Fruit fly (Drosophila melanogaster) whole organism, wandering third instar larva: ENCODE results near the gene Fibp.

Experiments used
- CG32264 ChIP-seq: fragments of 200-800 bp; sonication (Bioruptor generic); optimal IDR thresholded peaks from 2 replicates; lab custom pipeline; 2016; ENCODE audit warnings: missing biosample characterization, missing genetic modification characterization
- CG9705 ChIP-seq: fragments of 200-800 bp; sonication (Bioruptor generic); optimal IDR thresholded peaks from 2 replicates; lab custom pipeline; 2018; ENCODE audit warnings: missing biosample characterization, mild to moderate bottlenecking, missing genetic modification characterization
- CrebA ChIP-seq: fragments of 200-800 bp; sonication (Bioruptor generic); optimal IDR thresholded peaks from 2 replicates; lab custom pipeline; 2016; ENCODE audit warnings: missing biosample characterization, mild to moderate bottlenecking, missing genetic modification characterization, borderline replicate concordance
- Dfd ChIP-seq: fragments of >200 bp; optimal IDR thresholded peaks from 2 replicates; lab custom pipeline; 2017; ENCODE audit warnings: missing biosample characterization, missing genetic modification characterization
- Dif ChIP-seq: fragments of 200-275, 200-300 bp; sonication (Bioruptor generic); optimal IDR thresholded peaks from 2 replicates; lab custom pipeline; 2018; ENCODE audit warnings: missing biosample characterization, missing genetic modification characterization; ENCODE audit not compliant: partially characterized antibody
- GATAd ChIP-seq: sonication (Bioruptor generic); optimal IDR thresholded peaks from 2 replicates; lab custom pipeline; 2016; ENCODE audit warnings: missing biosample characterization, missing genetic modification characterization
- HLH106 ChIP-seq: fragments of 200-800 bp; optimal IDR thresholded peaks from 3 replicates; lab custom pipeline; 2019; ENCODE audit warnings: missing biosample characterization, mild to moderate bottlenecking, missing genetic modification characterization, moderate library complexity
- Hnf4 ChIP-seq: fragments of 200-800 bp; sonication (Bioruptor generic); optimal IDR thresholded peaks from 2 replicates; lab custom pipeline; 2016; ENCODE audit warnings: missing biosample characterization, mild to moderate bottlenecking, missing genetic modification characterization
- Hr78 ChIP-seq: fragments of >200 bp; optimal IDR thresholded peaks from 2 replicates; lab custom pipeline; 2017; ENCODE audit warnings: missing biosample characterization, missing genetic modification characterization
- Hr83 ChIP-seq: fragments of 200-300 bp; sonication (Bioruptor generic); optimal IDR thresholded peaks from 2 replicates; lab custom pipeline; 2016; ENCODE audit warnings: missing biosample characterization, mild to moderate bottlenecking, missing genetic modification characterization, moderate library complexity; ENCODE audit not compliant: poor library complexity, severe bottlenecking
- Jra ChIP-seq: sonication (Bioruptor generic); optimal IDR thresholded peaks from 2 replicates; lab custom pipeline; 2016; ENCODE audit warnings: missing biosample characterization, missing genetic modification characterization
- Myc ChIP-seq: fragments of >200 bp; optimal IDR thresholded peaks from 2 replicates; lab custom pipeline; 2017
- N ChIP-seq: fragments of >200 bp; optimal IDR thresholded peaks from 2 replicates; lab custom pipeline; 2018; ENCODE audit warnings: missing biosample characterization, missing external identifiers, missing genetic modification characterization
- OdsH ChIP-seq: fragments of 200-800 bp; sonication (Bioruptor generic); optimal IDR thresholded peaks from 2 replicates; lab custom pipeline; 2016; ENCODE audit warnings: missing biosample characterization, mild to moderate bottlenecking, missing genetic modification characterization
- Rel ChIP-seq, 2 experiments: fragments of 200-800 bp; sonication (Bioruptor generic) in 1 of 2; optimal IDR thresholded peaks; 2 replicates in 1 of 2; 3 replicates in 1 of 2; lab custom pipeline; 2016 to 2019; ENCODE audit warnings: mild to moderate bottlenecking in 2 of 2, missing biosample characterization in 2 of 2, missing genetic modification characterization in 2 of 2, moderate library complexity in 1 of 2
- Sp1 ChIP-seq: fragments of 200-800 bp; sonication (Bioruptor generic); optimal IDR thresholded peaks from 3 replicates; lab custom pipeline; 2019; ENCODE audit warnings: missing biosample characterization, mild to moderate bottlenecking, missing genetic modification characterization, moderate library complexity
- Vsx2 ChIP-seq: fragments of 200-300, 225-300 bp; sonication (Bioruptor generic); optimal IDR thresholded peaks from 2 replicates; lab custom pipeline; 2018; ENCODE audit warnings: missing biosample characterization, missing genetic modification characterization; ENCODE audit not compliant: partially characterized antibody
- br ChIP-seq: fragments of 200-800 bp; sonication (Bioruptor generic); optimal IDR thresholded peaks from 2 replicates; lab custom pipeline; 2016; ENCODE audit warnings: missing biosample characterization, missing genetic modification characterization
- brk ChIP-seq: fragments of 200-800 bp; sonication (Bioruptor generic); optimal IDR thresholded peaks from 2 replicates; lab custom pipeline; 2016; ENCODE audit warnings: missing biosample characterization, mild to moderate bottlenecking, missing genetic modification characterization
- dl ChIP-seq, 2 experiments: fragments of 175-275, 200-275 bp in 1 of 2; fragments of 200-275 bp in 1 of 2; sonication (Bioruptor generic); optimal IDR thresholded peaks; lab custom pipeline; 2018; ENCODE audit warnings: mild to moderate bottlenecking in 2 of 2, missing biosample characterization in 2 of 2, missing genetic modification characterization in 2 of 2, moderate library complexity in 2 of 2; ENCODE audit not compliant: partially characterized antibody in 2 of 2, insufficient read depth in 1 of 2
- dmrt93B ChIP-seq: fragments of 200-800 bp; sonication (Bioruptor generic); optimal IDR thresholded peaks from 2 replicates; lab custom pipeline; 2018; ENCODE audit warnings: missing biosample characterization, mild to moderate bottlenecking, missing genetic modification characterization
- ey ChIP-seq: fragments of 200-800 bp; sonication (Bioruptor generic); optimal IDR thresholded peaks from 2 replicates; lab custom pipeline; 2016; ENCODE audit warnings: missing biosample characterization, missing genetic modification characterization
- foxo ChIP-seq, 2 experiments: fragments of 200-800 bp; sonication (Bioruptor generic); optimal IDR thresholded peaks; 2 replicates in 1 of 2; 3 replicates in 1 of 2; lab custom pipeline; 2016 to 2017; ENCODE audit warnings: missing biosample characterization in 2 of 2, missing genetic modification characterization in 2 of 2
- fru ChIP-seq: fragments of 200-800 bp; sonication (Bioruptor generic); optimal IDR thresholded peaks from 3 replicates; lab custom pipeline; 2016; ENCODE audit warnings: missing biosample characterization, mild to moderate bottlenecking, missing genetic modification characterization
- h ChIP-seq: fragments of 200-800 bp; sonication (Bioruptor generic); optimal IDR thresholded peaks from 3 replicates; lab custom pipeline; 2016; ENCODE audit warnings: missing biosample characterization, mild to moderate bottlenecking, missing genetic modification characterization
- lola ChIP-seq: fragments of >200 bp; optimal IDR thresholded peaks from 2 replicates; lab custom pipeline; 2017; ENCODE audit warnings: missing biosample characterization, missing genetic modification characterization
- pan ChIP-seq: fragments of >200 bp; optimal IDR thresholded peaks from 2 replicates; lab custom pipeline; 2017
- psq ChIP-seq: fragments of 200-800 bp; sonication (Bioruptor generic); optimal IDR thresholded peaks from 3 replicates; lab custom pipeline; 2017; ENCODE audit warnings: missing biosample characterization, mild to moderate bottlenecking, missing genetic modification characterization, moderate library complexity
- rgr ChIP-seq: fragments of 200-800 bp; sonication (Bioruptor generic); optimal IDR thresholded peaks from 3 replicates; lab custom pipeline; 2016; ENCODE audit warnings: missing biosample characterization, mild to moderate bottlenecking, missing genetic modification characterization
- sage ChIP-seq: fragments of 200-800 bp; sonication (Bioruptor generic); optimal IDR thresholded peaks from 2 replicates; lab custom pipeline; 2016; ENCODE audit warnings: missing biosample characterization, mild to moderate bottlenecking, missing genetic modification characterization
- sv ChIP-seq: fragments of 200-800 bp; sonication (Bioruptor generic); optimal IDR thresholded peaks from 3 replicates; lab custom pipeline; 2016; ENCODE audit warnings: missing biosample characterization, missing genetic modification characterization
- tai ChIP-seq: sonication (Bioruptor generic); optimal IDR thresholded peaks from 2 replicates; lab custom pipeline; 2016; ENCODE audit warnings: missing biosample characterization, missing genetic modification characterization
- usp ChIP-seq: fragments of >200 bp; optimal IDR thresholded peaks from 2 replicates; lab custom pipeline; 2017; ENCODE audit warnings: missing biosample characterization, missing genetic modification characterization
- woc ChIP-seq: sonication (Bioruptor generic); optimal IDR thresholded peaks from 2 replicates; lab custom pipeline; 2016; ENCODE audit warnings: missing biosample characterization, mild to moderate bottlenecking, missing genetic modification characterization

Gene Fibp

dm6 chr3L:19793438-19793998 lies 24.2 kb downstream of the Fibp start, which contains the start of the genes CG42637, Gyc76C and SREBP:
Gene CG42637, minus strand, starts transcription at chr3L:19793569.
Gene Gyc76C, minus strand, starts transcription at chr3L:19793569.
Gene SREBP, plus strand, starts transcription at chr3L:19793935.
- TF ChIP-seq HLH106 (tag; lab: Kevin White, UChicago) (peak; percentile 37), Vsx2 (no peak), Hr83 (peak; percentile 38), tai (GFP tag; lab: Kevin White, UChicago) (no peak), CG9705 (GFP tag; lab: Kevin White, UChicago) (no peak), h (GFP tag; lab: Kevin White, UChicago) (no peak), Dif (GFP tag; lab: Kevin White, UChicago) (peak; percentile 52), N (no peak), usp (GFP tag; lab: Kevin White, UChicago) (no peak), sage (GFP tag; lab: Kevin White, UChicago) (peak; percentile 85), fru (GFP tag; lab: Kevin White, UChicago) (peak; percentile 14), ey (GFP tag; lab: Kevin White, UChicago) (no peak), Hnf4 (no peak), CrebA (no peak), Sp1 (GFP tag; lab: Kevin White, UChicago) (no peak), foxo (GFP tag; optimal IDR thresholded peaks at IDR 0.05; lab: Kevin White, UChicago) (no peak), pan (lab: Kevin White, UChicago) (no peak), GATAd (no peak), rgr (peak; percentile 20), brk (GFP tag; lab: Kevin White, UChicago) (peak; percentile 83), Rel (GFP tag; optimal IDR thresholded peaks at IDR 0.05; lab: Kevin White, UChicago) (peak; percentile 38), Rel (tag; optimal IDR thresholded peaks at IDR 0.05; lab: Kevin White, UChicago) (peak; percentile 47)
- TF ChIP-seq, all 38 proteins: peak for 8

dm6 chr3L:19792717-19793437 lies 24.9 kb downstream of the Fibp start:
- no peak for TF ChIP-seq tai (GFP tag; lab: Kevin White, UChicago)
- no peak for TF ChIP-seq OdsH (GFP tag; lab: Kevin White, UChicago)
- no peak for TF ChIP-seq Vsx2
- TF ChIP-seq Dif (GFP tag; lab: Kevin White, UChicago) = no peak
- no peak for TF ChIP-seq Hr83
- TF ChIP-seq Sp1 (GFP tag; lab: Kevin White, UChicago) = no peak
- TF ChIP-seq pan (lab: Kevin White, UChicago) = no peak
- TF ChIP-seq, all 38 proteins: peak for 0

- TF ChIP-seq dl (GFP tag; optimal IDR thresholded peaks at IDR 0.05; lab: Kevin White, UChicago; ENCODE audit: insufficient read depth in 1 of 2, partially characterized antibody in 2 of 2) (no peak), Dif (GFP tag; lab: Kevin White, UChicago) (peak; percentile 1), N (peak; percentile 15)
Observed at dm6 chr3L:19791688-19792073, 26.1 kb downstream of the Fibp start.

dm6 chr3L:19790929-19791687 lies 26.7 kb downstream of the Fibp start:
- TF ChIP-seq Sp1 (GFP tag; lab: Kevin White, UChicago) (peak; percentile 77), h (GFP tag; lab: Kevin White, UChicago) (peak; percentile 73), CG9705 (GFP tag; lab: Kevin White, UChicago) (peak; percentile 55), dmrt93B (GFP tag; lab: Kevin White, UChicago) (peak; percentile 49), woc (GFP tag; lab: Kevin White, UChicago) (peak; percentile 97), Dfd (GFP tag; lab: Kevin White, UChicago) (no peak), rgr (peak; percentile 72), foxo (GFP tag; optimal IDR thresholded peaks at IDR 0.05; lab: Kevin White, UChicago) (peak in 1 of 2 experiments; percentile 80), Rel (GFP tag; optimal IDR thresholded peaks at IDR 0.05; lab: Kevin White, UChicago) (peak; percentile 57), Rel (tag; optimal IDR thresholded peaks at IDR 0.05; lab: Kevin White, UChicago) (peak; percentile 0), dl (GFP tag; optimal IDR thresholded peaks at IDR 0.05; lab: Kevin White, UChicago; ENCODE audit: insufficient read depth in 1 of 2, partially characterized antibody in 2 of 2) (peak; percentile 92 to 93), Jra (GFP tag; lab: Kevin White, UChicago) (peak; percentile 1), Hr78 (GFP tag; lab: Kevin White, UChicago) (no peak), brk (GFP tag; lab: Kevin White, UChicago) (no peak), fru (GFP tag; lab: Kevin White, UChicago) (peak; percentile 83), sv (GFP tag; lab: Kevin White, UChicago) (peak; percentile 49), Myc (lab: Kevin White, UChicago) (peak; percentile 100), CG32264 (GFP tag; lab: Kevin White, UChicago) (no peak), Hr83 (peak; percentile 46), Hnf4 (peak; percentile 24), sage (GFP tag; lab: Kevin White, UChicago) (peak; percentile 61), Vsx2 (no peak), tai (GFP tag; lab: Kevin White, UChicago) (no peak), HLH106 (tag; lab: Kevin White, UChicago) (peak; percentile 91), CrebA (peak; percentile 21), br (GFP tag; lab: Kevin White, UChicago) (peak; percentile 64), lola (GFP tag; lab: Kevin White, UChicago) (no peak), OdsH (GFP tag; lab: Kevin White, UChicago) (peak; percentile 63), Dif (GFP tag; lab: Kevin White, UChicago) (peak; percentile 95), ey (GFP tag; lab: Kevin White, UChicago) (peak; percentile 73), psq (GFP tag; lab: Kevin White, UChicago) (peak; percentile 71)
